Worm (Caenorhabditis elegans) whole organism, midembryonic: ENCODE data around the gene T07A9.15.

Experiments used
- flt-1 ChIP-seq: fragments of 200-800 bp; sonication (Bioruptor generic); IDR thresholded peaks from 2 replicates; pipeline ENCODE4 v1.3.6; 2022; ENCODE audit warnings: missing genetic modification characterization, missing compliant biosample characterization
- med-1 ChIP-seq: sonication (generic microtip); optimal IDR thresholded peaks from 2 replicates; lab custom pipeline; 2017; ENCODE audit warnings: missing genetic modification characterization, mild to moderate bottlenecking, missing compliant biosample characterization, antibody characterized with exemption, missing genetic modification reagents; ENCODE audit not compliant: insufficient read depth

DNA sequence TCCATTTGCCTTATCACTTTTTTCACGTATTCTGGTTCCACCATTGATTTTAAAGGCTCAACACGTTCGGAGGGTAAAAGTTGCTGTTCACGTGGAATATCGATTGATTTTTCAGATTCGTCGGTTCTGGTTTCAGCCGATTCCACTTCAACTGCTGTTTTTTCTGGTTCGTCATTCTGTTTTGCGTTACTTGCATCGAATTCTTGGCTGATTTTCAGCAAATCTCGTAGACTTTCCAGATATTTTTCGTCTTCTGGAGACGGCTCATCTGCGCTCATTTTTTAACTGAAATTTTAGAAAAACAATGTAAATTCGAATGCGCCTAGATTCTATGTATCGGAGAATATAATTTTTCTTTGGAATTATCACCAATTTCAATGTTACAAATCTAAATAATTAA lies 26.3 kb upstream of the T07A9.15 start, which contains the start of gene eri-1:
- TF ChIP-seq med-1 (no peak), flt-1 (GFP tag; lab: Robert Waterston, UW) (no peak)
